Worm (Caenorhabditis elegans): ENCODE data around the gene dex-1.

Gene dex-1

DNA sequence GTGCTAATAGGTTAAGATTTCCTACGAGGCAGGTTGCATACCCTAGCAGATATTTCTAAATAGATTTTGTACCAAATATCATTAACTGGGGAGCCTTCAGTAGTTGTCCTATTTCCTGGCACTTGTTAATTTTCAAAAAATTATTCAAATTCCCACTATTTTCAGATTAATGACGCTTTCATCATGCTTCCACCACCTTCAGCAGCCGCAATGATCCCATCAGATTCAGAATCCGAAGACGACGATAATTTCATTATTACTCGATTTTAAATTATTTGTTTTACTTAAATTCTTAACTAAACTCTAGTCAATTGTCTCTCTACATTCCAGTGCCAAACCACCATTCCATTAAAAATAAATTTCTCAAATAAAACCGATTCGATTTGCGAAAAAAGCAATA lies 24.9 kb downstream of the dex-1 start (continued):
- TF ChIP-seq F23B12.7 (tag; optimal IDR thresholded peaks at IDR 0.05; ENCODE audit: insufficient read depth) (no peak), zim-3 (tag; optimal IDR thresholded peaks at IDR 0.05) (peak; percentile 5), sptf-2 (GFP tag; optimal IDR thresholded peaks at IDR 0.05) (no peak), hrde-1 (tag; optimal IDR thresholded peaks at IDR 0.05; ENCODE audit: borderline replicate concordance) (no peak), F10E7.11 (tag; optimal IDR thresholded peaks at IDR 0.05) (no peak), aptf-2 (GFP tag; conservative IDR thresholded peaks at IDR 0.05) (0 out of 2 replicates have a peak, but pooled peaks have one; percentile 4), B0019.2 (GFP tag; conservative IDR thresholded peaks at IDR 0.05) (no peak), Y79H2A.3 (GFP tag; conservative IDR thresholded peaks at IDR 0.05) (peak; percentile 42; the same call in 1 of the 2 replicates), pbrm-1 (GFP tag; IDR thresholded peaks at IDR 0.05) (no peak), mes-4 (tag; optimal IDR thresholded peaks at IDR 0.05) (no peak), lin-26 (GFP tag; IDR thresholded peaks at IDR 0.05) (0 out of 2 replicates have a peak, but pooled peaks have one; percentile 53), zfh-2 (GFP tag; conservative IDR thresholded peaks at IDR 0.05) (no peak), aptf-3 (GFP tag; IDR thresholded peaks at IDR 0.05) (no peak), T07F8.4 (tag; optimal IDR thresholded peaks at IDR 0.05) (no peak), attf-5 (GFP tag; optimal IDR thresholded peaks at IDR 0.05) (peak; percentile 8), nfya-1 (tag; optimal IDR thresholded peaks at IDR 0.05; ENCODE audit: borderline replicate concordance, insufficient read depth) (no peak), rec-8 (tag; optimal IDR thresholded peaks at IDR 0.05) (no peak), K11D2.4 (GFP tag; IDR thresholded peaks at IDR 0.05) (no peak), dpl-1 (GFP tag; optimal IDR thresholded peaks at IDR 0.05) (no peak), let-607 (tag; optimal IDR thresholded peaks at IDR 0.05) (no peak), ZK185.1 (tag; optimal IDR thresholded peaks at IDR 0.05; ENCODE audit: poor library complexity, severe bottlenecking) (peak; percentile 47), ceh-58 (GFP tag; IDR thresholded peaks at IDR 0.05) (no peak), F33H1.4 (GFP tag; IDR thresholded peaks at IDR 0.05) (0 out of 2 replicates have a peak, but pooled peaks have one; percentile 4), egl-18 (GFP tag; IDR thresholded peaks at IDR 0.05) (no peak), tlf-1 (GFP tag; optimal IDR thresholded peaks at IDR 0.05) (peak; percentile 64), tbx-9 (tag; optimal IDR thresholded peaks at IDR 0.05; ENCODE audit: borderline replicate concordance) (no peak), madf-3 (GFP tag; IDR thresholded peaks at IDR 0.05) (no peak), gei-17 (GFP tag; optimal IDR thresholded peaks at IDR 0.05) (no peak), nhr-120 (GFP tag; IDR thresholded peaks at IDR 0.05) (no peak), bed-2 (GFP tag; IDR thresholded peaks at IDR 0.05) (no peak), Y56A3A.18 (GFP tag; IDR thresholded peaks at IDR 0.05) (0 out of 2 replicates have a peak, but pooled peaks have one; percentile 33)

ce11 chrIII:5552072-5552667 lies 26.3 kb downstream of the dex-1 start, which contains the start of gene F09F7.6:
Gene F09F7.6 (minus strand): TSS chrIII:5552135.
- TF ChIP-seq aptf-3 (GFP tag; IDR thresholded peaks at IDR 0.05), result no peak
- peak in 1 of 3 experiments; percentile 12 for TF ChIP-seq lin-35 (GFP tag; optimal IDR thresholded peaks at IDR 0.05)
- 0 out of 2 replicates have a peak, but pooled peaks have one; percentile 34 for TF ChIP-seq nfyb-1 (GFP tag; IDR thresholded peaks at IDR 0.05)
- TF ChIP-seq C06A6.2 (GFP tag; conservative IDR thresholded peaks at IDR 0.05), result 0 out of 2 replicates have a peak, but pooled peaks have one; percentile 28
- peak; percentile 52 for TF ChIP-seq hmg-1.2 (GFP tag; IDR thresholded peaks at IDR 0.05)
- TF ChIP-seq cebp-1 (GFP tag; IDR thresholded peaks at IDR 0.05), result no peak
- peak; percentile 59 for TF ChIP-seq cebp-1 (tag; optimal IDR thresholded peaks at IDR 0.05)
- no peak for TF ChIP-seq rpc-1 (optimal IDR thresholded peaks at IDR 0.05)
- no peak for TF ChIP-seq rpc-1 (tag; optimal IDR thresholded peaks at IDR 0.05)
- TF ChIP-seq Y56A3A.18 (GFP tag; IDR thresholded peaks at IDR 0.05), result no peak
- peak in 1 of 2 experiments; percentile 21 for TF ChIP-seq let-607 (tag; optimal IDR thresholded peaks at IDR 0.05)
- peak; percentile 61 for TF ChIP-seq ama-1 (optimal IDR thresholded peaks at IDR 0.05)
- no peak for TF ChIP-seq ama-1 (GFP tag; optimal IDR thresholded peaks at IDR 0.05)
- TF ChIP-seq K11D2.4 (GFP tag; IDR thresholded peaks at IDR 0.05), result peak; percentile 46; the same call in 1 of the 2 replicates
- peak; percentile 1 for TF ChIP-seq ZK185.1 (tag; optimal IDR thresholded peaks at IDR 0.05; ENCODE audit: poor library complexity, severe bottlenecking)
- TF ChIP-seq tbp1 (GFP tag; optimal IDR thresholded peaks at IDR 0.05), result peak; percentile 30
- peak; percentile 57 for TF ChIP-seq lin-40 (tag; optimal IDR thresholded peaks at IDR 0.05)
- 0 out of 2 replicates have a peak, but pooled peaks have one; percentile 23 for TF ChIP-seq lir-1 (GFP tag; conservative IDR thresholded peaks at IDR 0.05)
- TF ChIP-seq tlf-1 (GFP tag; optimal IDR thresholded peaks at IDR 0.05), result peak; percentile 42
- TF ChIP-seq D2030.7 (GFP tag; IDR thresholded peaks at IDR 0.05), result no peak
- TF ChIP-seq lin-26 (GFP tag; IDR thresholded peaks at IDR 0.05), result no peak
- TF ChIP-seq somi-1 (GFP tag; optimal IDR thresholded peaks at IDR 0.05), result peak; percentile 64

Data from whole organism, young adult.